Fruit fly (Drosophila melanogaster) whole organism, embryonic: ENCODE data around the gene stck.
A peak's percentile ranks its signal among the peaks of the same experiment; 100 is the strongest.

Experiments
- Bgb ChIP-seq: fragments of 200-800 bp; sonication (Bioruptor generic); IDR thresholded peaks from 2 replicates; pipeline ENCODE4 v1.3.6; 2022; ENCODE audit warnings: missing biosample characterization, missing genetic modification characterization; ENCODE audit not compliant: partially characterized antibody
- Bteb2 ChIP-seq: fragments of 200-800 bp; sonication (Bioruptor generic); optimal IDR thresholded peaks from 2 replicates; lab custom pipeline; 2016; ENCODE audit warnings: missing biosample characterization, missing genetic modification characterization
- CG10543 ChIP-seq: fragments of 200-800 bp; sonication (Bioruptor generic); optimal IDR thresholded peaks from 3 replicates; lab custom pipeline; 2017; ENCODE audit warnings: missing biosample characterization, mild to moderate bottlenecking, missing genetic modification characterization, moderate library complexity
- CG11456 ChIP-seq: fragments of 200-800 bp; sonication (Bioruptor generic); IDR thresholded peaks from 3 replicates; pipeline ENCODE4 v1.3.6; 2022; ENCODE audit warnings: missing biosample characterization, missing genetic modification characterization
- CG14860 ChIP-seq: fragments of 200-800 bp; sonication (Bioruptor generic); IDR thresholded peaks from 3 replicates; pipeline ENCODE4 v1.3.6; 2022; ENCODE audit warnings: missing biosample characterization, missing genetic modification characterization; ENCODE audit not compliant: partially characterized antibody
- CG15073 ChIP-seq: fragments of 200-800 bp; sonication (Bioruptor generic); optimal IDR thresholded peaks from 2 replicates; lab custom pipeline; 2016; ENCODE audit warnings: missing biosample characterization, missing genetic modification characterization
- CG15514 ChIP-seq: fragments of 200-800 bp; sonication (Bioruptor generic); optimal IDR thresholded peaks from 3 replicates; lab custom pipeline; 2017; ENCODE audit warnings: missing biosample characterization, missing genetic modification characterization, mild to moderate bottlenecking, moderate library complexity, missing genetic modification reagents
- CG1603 ChIP-seq: fragments of 200-800 bp; sonication (Bioruptor generic); optimal IDR thresholded peaks from 2 replicates; lab custom pipeline; 2019; ENCODE audit warnings: missing biosample characterization, mild to moderate bottlenecking, missing genetic modification characterization, moderate library complexity
- CG17186 ChIP-seq: fragments of 200-800 bp; sonication (Bioruptor generic); optimal IDR thresholded peaks from 3 replicates; lab custom pipeline; 2017; ENCODE audit warnings: missing biosample characterization, missing genetic modification reagents, missing genetic modification characterization
- CG2712 ChIP-seq: fragments of 200-800 bp; optimal IDR thresholded peaks from 3 replicates; lab custom pipeline; 2019; ENCODE audit warnings: missing biosample characterization, mild to moderate bottlenecking, missing genetic modification characterization, moderate library complexity
- CG31441 ChIP-seq: fragments of 200-800 bp; sonication (Bioruptor generic); IDR thresholded peaks from 2 replicates; pipeline ENCODE4 v1.3.6; 2022; ENCODE audit warnings: missing biosample characterization, missing genetic modification characterization
- CG33557 ChIP-seq: fragments of 200-800 bp; sonication (Bioruptor generic); optimal IDR thresholded peaks from 2 replicates; lab custom pipeline; 2019; ENCODE audit warnings: missing biosample characterization, mild to moderate bottlenecking, missing genetic modification characterization, moderate library complexity
- CG4360 ChIP-seq: fragments of 200-800 bp; sonication (Bioruptor generic); IDR thresholded peaks from 2 replicates; pipeline ENCODE4 v1.3.6; 2022; ENCODE audit warnings: missing biosample characterization, missing genetic modification characterization
- CG7839 ChIP-seq: fragments of 200-800 bp; sonication (Bioruptor generic); optimal IDR thresholded peaks from 3 replicates; lab custom pipeline; 2018; ENCODE audit warnings: missing biosample characterization, mild to moderate bottlenecking, missing genetic modification characterization, moderate library complexity
- CG7963 ChIP-seq: fragments of 200-800 bp; sonication (Bioruptor generic); IDR thresholded peaks from 3 replicates; pipeline ENCODE4 v1.3.6; 2022; ENCODE audit warnings: missing biosample characterization, missing genetic modification characterization; ENCODE audit not compliant: partially characterized antibody
- CTCF ChIP-seq: fragments of 200-800 bp; sonication (Bioruptor generic); optimal IDR thresholded peaks from 2 replicates; lab custom pipeline; 2017; ENCODE audit warnings: missing biosample characterization, mild to moderate bottlenecking, missing genetic modification characterization, moderate library complexity
- ERR ChIP-seq: fragments of 200-800 bp; sonication (Bioruptor generic); optimal IDR thresholded peaks from 2 replicates; lab custom pipeline; 2016; ENCODE audit warnings: missing biosample characterization, missing genetic modification characterization
- HHEX ChIP-seq: fragments of 200-800 bp; sonication (Bioruptor generic); optimal IDR thresholded peaks from 3 replicates; lab custom pipeline; 2017; ENCODE audit warnings: missing biosample characterization, mild to moderate bottlenecking, missing genetic modification characterization, missing genetic modification reagents
- HmgZ ChIP-seq: fragments of 200-800 bp; sonication (Bioruptor generic); optimal IDR thresholded peaks from 2 replicates; lab custom pipeline; 2018; ENCODE audit warnings: missing biosample characterization, mild to moderate bottlenecking, missing genetic modification characterization
- Hsf ChIP-seq: fragments of 200-800 bp; sonication (Bioruptor generic); optimal IDR thresholded peaks from 3 replicates; lab custom pipeline; 2016; ENCODE audit warnings: missing biosample characterization, missing genetic modification characterization
- MBD-R2 ChIP-seq: fragments of 200-800 bp; sonication (Bioruptor generic); IDR thresholded peaks from 2 replicates; pipeline ENCODE4 v1.3.6; 2022; ENCODE audit warnings: missing biosample characterization, missing genetic modification characterization
- MESR4 ChIP-seq: fragments of 200-800 bp; sonication (Bioruptor generic); optimal IDR thresholded peaks from 2 replicates; lab custom pipeline; 2018; ENCODE audit warnings: missing biosample characterization, mild to moderate bottlenecking, missing genetic modification characterization, moderate library complexity
- Ravus ChIP-seq: fragments of 200-800 bp; sonication (Bioruptor generic); IDR thresholded peaks from 2 replicates; pipeline ENCODE4 v1.3.6; 2022; ENCODE audit warnings: missing biosample characterization, missing genetic modification characterization
- Rfx ChIP-seq: fragments of 200-800 bp; sonication (Bioruptor generic); IDR thresholded peaks from 2 replicates; pipeline ENCODE4 v1.3.6; 2022; ENCODE audit warnings: missing biosample characterization, missing genetic modification characterization
- Stat92E ChIP-seq, 3 experiments: fragments of >200 bp in 2 of 3; fragments of 200-800 bp in 1 of 3; sonication (Bioruptor generic) in 1 of 3; optimal IDR thresholded peaks; 2 replicates each; lab custom pipeline; 2017 to 2019; ENCODE audit warnings: missing biosample characterization in 3 of 3, missing genetic modification characterization in 3 of 3, mild to moderate bottlenecking in 1 of 3, moderate library complexity in 1 of 3
- Taf1 ChIP-seq: fragments of 200-800 bp; sonication (Bioruptor generic); IDR thresholded peaks from 2 replicates; pipeline ENCODE4 v1.3.6; 2022; ENCODE audit warnings: missing biosample characterization, missing genetic modification characterization
- Xrp1 ChIP-seq: fragments of 200-800 bp; sonication (Bioruptor generic); IDR thresholded peaks from 2 replicates; pipeline ENCODE4 v1.3.6; 2022; ENCODE audit warnings: missing biosample characterization, missing genetic modification characterization
- bbx ChIP-seq: fragments of 200-800 bp; sonication (Bioruptor generic); IDR thresholded peaks from 2 replicates; pipeline ENCODE4 v1.3.6; 2022; ENCODE audit warnings: missing biosample characterization, missing genetic modification characterization; ENCODE audit not compliant: partially characterized antibody
- bcd ChIP-seq: fragments of 200-800 bp; sonication (Bioruptor generic); optimal IDR thresholded peaks from 2 replicates; lab custom pipeline; 2017; ENCODE audit warnings: missing biosample characterization, mild to moderate bottlenecking, missing genetic modification characterization
- bigmax ChIP-seq: fragments of 200-800 bp; sonication (Bioruptor generic); optimal IDR thresholded peaks from 2 replicates; lab custom pipeline; 2018; ENCODE audit warnings: missing biosample characterization, mild to moderate bottlenecking, missing genetic modification characterization
- crc ChIP-seq: fragments of 200-800 bp; sonication (Bioruptor generic); optimal IDR thresholded peaks from 2 replicates; lab custom pipeline; 2016; ENCODE audit warnings: missing biosample characterization, missing genetic modification characterization
- cwo ChIP-seq: fragments of 200-800 bp; sonication (Bioruptor generic); optimal IDR thresholded peaks from 3 replicates; lab custom pipeline; 2017; ENCODE audit warnings: missing biosample characterization, missing genetic modification characterization, mild to moderate bottlenecking, moderate library complexity, missing genetic modification reagents
- danr ChIP-seq: fragments of 200-800 bp; sonication (Bioruptor generic); IDR thresholded peaks from 2 replicates; pipeline ENCODE4 v1.3.6; 2022; ENCODE audit warnings: missing biosample characterization, missing genetic modification characterization
- ewg ChIP-seq: fragments of 200-800 bp; sonication (Bioruptor generic); optimal IDR thresholded peaks from 3 replicates; lab custom pipeline; 2017; ENCODE audit warnings: mild to moderate bottlenecking, missing biosample characterization, missing genetic modification reagents, missing genetic modification characterization
- exex ChIP-seq: fragments of 200-800 bp; sonication (Bioruptor generic); optimal IDR thresholded peaks from 4 replicates; lab custom pipeline; 2018; ENCODE audit warnings: missing biosample characterization, mild to moderate bottlenecking, missing genetic modification characterization, moderate library complexity
- fru ChIP-seq: fragments of >200 bp; optimal IDR thresholded peaks from 2 replicates; lab custom pipeline; 2017
- hkb ChIP-seq, 2 experiments: fragments of 200-800 bp in 1 of 2; fragments of >200 bp in 1 of 2; sonication (Bioruptor generic) in 1 of 2; IDR thresholded peaks in 1 of 2; optimal IDR thresholded peaks in 1 of 2; 2 replicates each; pipeline versions ENCODE4 v1.3.6 to Lab custom; 2017 to 2022; ENCODE audit warnings: missing biosample characterization in 1 of 2, missing genetic modification characterization in 1 of 2
- kay ChIP-seq: fragments of 200-800 bp; sonication (Bioruptor generic); optimal IDR thresholded peaks from 2 replicates; lab custom pipeline; 2016; ENCODE audit warnings: missing biosample characterization, missing genetic modification characterization
- lab ChIP-seq: fragments of 200-800 bp; sonication (Bioruptor generic); optimal IDR thresholded peaks from 3 replicates; lab custom pipeline; 2017; ENCODE audit warnings: missing biosample characterization, missing genetic modification characterization, mild to moderate bottlenecking, moderate library complexity, missing genetic modification reagents
- lilli ChIP-seq: fragments of 200-800 bp; sonication (Bioruptor generic); optimal IDR thresholded peaks from 3 replicates; lab custom pipeline; 2016; ENCODE audit warnings: missing biosample characterization, missing genetic modification characterization
- schlank ChIP-seq: fragments of 200-800 bp; sonication (Bioruptor generic); optimal IDR thresholded peaks from 2 replicates; lab custom pipeline; 2018; ENCODE audit warnings: missing biosample characterization, mild to moderate bottlenecking, missing genetic modification characterization
- sens-2 ChIP-seq: fragments of 200-800 bp; sonication (Bioruptor generic); IDR thresholded peaks from 2 replicates; pipeline ENCODE4 v1.3.6; 2022; ENCODE audit warnings: missing biosample characterization, missing genetic modification characterization
- tin ChIP-seq: fragments of 200-800 bp; sonication (Bioruptor generic); optimal IDR thresholded peaks from 3 replicates; lab custom pipeline; 2016; ENCODE audit warnings: missing biosample characterization, missing genetic modification characterization
- tll ChIP-seq, 2 experiments: fragments of 200-800 bp in 1 of 2; fragments of >200 bp in 1 of 2; sonication (Bioruptor generic) in 1 of 2; optimal IDR thresholded peaks; 2 replicates each; lab custom pipeline; 2017 to 2019; ENCODE audit warnings: missing biosample characterization in 2 of 2, missing genetic modification characterization in 2 of 2, mild to moderate bottlenecking in 1 of 2, moderate library complexity in 1 of 2
- unc-4 ChIP-seq: fragments of 200-800 bp; sonication (Bioruptor generic); IDR thresholded peaks from 2 replicates; pipeline ENCODE4 v1.3.6; 2022; ENCODE audit warnings: missing biosample characterization, missing genetic modification characterization; ENCODE audit not compliant: partially characterized antibody
- vnd ChIP-seq: fragments of 200-800 bp; sonication (Bioruptor generic); IDR thresholded peaks from 3 replicates; pipeline ENCODE4 v1.3.6; 2022; ENCODE audit warnings: missing biosample characterization, missing genetic modification characterization; ENCODE audit not compliant: partially characterized antibody
- vvl ChIP-seq: fragments of 200-800 bp; sonication (Bioruptor generic); IDR thresholded peaks from 2 replicates; pipeline ENCODE4 v1.3.6; 2022; ENCODE audit warnings: missing biosample characterization, missing genetic modification characterization
- z ChIP-seq: fragments of 200-800 bp; sonication (Bioruptor generic); IDR thresholded peaks from 3 replicates; pipeline ENCODE4 v1.3.6; 2022; ENCODE audit warnings: missing biosample characterization, missing genetic modification characterization

Gene stck

dm6 chr3R:8356626-8357290 is at the start of gene stck:
stck (plus strand) TSS chr3R:8356978.
- TF ChIP-seq Xrp1 (no peak), CTCF (no peak), CG2712 (tag; lab: Kevin White, UChicago) (peak; percentile 7), CG4360 (peak; percentile 59; the same call in 1 of the 2 replicates), CG1603 (peak; percentile 26), exex (peak; percentile 80), cwo (GFP tag; lab: Kevin White, UChicago) (no peak), ewg (peak; percentile 34), lilli (GFP tag; lab: Kevin White, UChicago) (no peak), z (no peak), Ravus (GFP tag; lab: Robert Waterston, UW) (no peak), CG15514 (GFP tag; lab: Kevin White, UChicago) (peak; percentile 48), HmgZ (peak; percentile 14), tll (GFP tag; optimal IDR thresholded peaks at IDR 0.05; lab: Kevin White, UChicago) (no peak), kay (GFP tag; lab: Kevin White, UChicago) (no peak), bcd (peak; percentile 4), bbx (peak; percentile 64), Rfx (GFP tag; lab: Robert Waterston, UW) (no peak), MESR4 (GFP tag; lab: Kevin White, UChicago) (peak; percentile 53), CG33557 (no peak), bigmax (GFP tag; lab: Kevin White, UChicago) (no peak), unc-4 (peak; percentile 63; the same call in 1 of the 2 replicates), CG17186 (peak; percentile 84), vvl (GFP tag; lab: Robert Waterston, UW) (no peak), CG10543 (GFP tag; lab: Kevin White, UChicago) (peak; percentile 39), CG31441 (GFP tag; lab: Robert Waterston, UW) (0 out of 2 replicates have a peak, but pooled peaks have one; percentile 15), HHEX (no peak), danr (GFP tag; lab: Robert Waterston, UW) (no peak), tin (GFP tag; lab: Kevin White, UChicago) (no peak), Stat92E (GFP tag; optimal IDR thresholded peaks at IDR 0.05; lab: Kevin White, UChicago) (peak in 1 of 3 experiments; percentile 16), crc (no peak), lab (peak; percentile 62), MBD-R2 (0 out of 2 replicates have a peak, but pooled peaks have one; percentile 19), vnd (GFP tag; lab: Robert Waterston, UW) (peak; percentile 62; the same call in 2 of the 3 replicates), schlank (peak; percentile 25), Bgb (GFP tag; lab: Robert Waterston, UW) (peak; percentile 67), CG7839 (no peak), CG15073 (GFP tag; lab: Kevin White, UChicago) (no peak), fru (lab: Kevin White, UChicago) (no peak), hkb (optimal IDR thresholded peaks at IDR 0.05; lab: Kevin White, UChicago) (peak; percentile 63), hkb (GFP tag; IDR thresholded peaks at IDR 0.05; lab: Robert Waterston, UW) (no peak), CG14860 (peak; percentile 56; the same call in 1 of the 3 replicates), Bteb2 (no peak), CG7963 (peak; percentile 74; the same call in 2 of the 3 replicates), sens-2 (GFP tag; lab: Robert Waterston, UW) (no peak), Taf1 (GFP tag; lab: Robert Waterston, UW) (no peak), Hsf (GFP tag; lab: Kevin White, UChicago) (no peak), CG11456 (GFP tag; lab: Robert Waterston, UW) (no peak), ERR (GFP tag; lab: Kevin White, UChicago) (no peak)
